Worm (Caenorhabditis elegans) whole organism, L4 larva: ENCODE data around the gene lro-1.
A peak's percentile ranks its signal among the peaks of the same experiment; 100 is the strongest.

Source experiments
- F37D6.2 ChIP-seq: sonication (generic microtip); optimal IDR thresholded peaks from 2 replicates; lab custom pipeline; 2016; ENCODE audit warnings: mild to moderate bottlenecking, missing genetic modification characterization, missing compliant biosample characterization
- F49E8.2 ChIP-seq: sonication (generic microtip); optimal IDR thresholded peaks from 2 replicates; lab custom pipeline; 2016; ENCODE audit warnings: missing compliant biosample characterization, mild to moderate bottlenecking, missing genetic modification characterization, borderline replicate concordance
- R02D3.7 ChIP-seq: fragments of 150-350 bp; sonication (generic microtip); optimal IDR thresholded peaks from 3 replicates; lab custom pipeline; 2014; ENCODE audit warnings: missing biosample characterization, missing genetic modification characterization
- T20F7.1 ChIP-seq: fragments of 200-800 bp; sonication (Bioruptor generic); optimal IDR thresholded peaks from 2 replicates; lab custom pipeline; 2018; ENCODE audit warnings: mild to moderate bottlenecking, missing genetic modification characterization, missing compliant biosample characterization
- T26A8.4 ChIP-seq: fragments of 200-800 bp; sonication (Bioruptor generic); IDR thresholded peaks from 2 replicates; pipeline ENCODE4 v1.3.6; 2022; ENCODE audit warnings: missing genetic modification characterization, missing compliant biosample characterization
- Y48G9A.11 ChIP-seq: fragments of 200-800 bp; sonication (Bioruptor generic); IDR thresholded peaks from 2 replicates; pipeline ENCODE4 v1.3.6; 2022; ENCODE audit warnings: missing genetic modification reagents, missing genetic modification characterization, missing compliant biosample characterization
- ZK337.2 ChIP-seq: fragments of 200-800 bp; sonication (Bioruptor generic); IDR thresholded peaks from 2 replicates; pipeline ENCODE4 v1.3.6; 2022; ENCODE audit warnings: missing genetic modification reagents, missing genetic modification characterization, missing compliant biosample characterization
- ZK546.5 ChIP-seq, 2 experiments: sonication (generic microtip); optimal IDR thresholded peaks; 2 replicates each; lab custom pipeline; 2017; ENCODE audit warnings: missing biosample characterization in 2 of 2, missing genetic modification characterization in 2 of 2
- aha-1 ChIP-seq: fragments of 150-350 bp; peaks from one replicate; lab custom pipeline; 2014; ENCODE audit warnings: missing biosample characterization, missing genetic modification characterization
- aly-2 ChIP-seq: sonication (generic microtip); optimal IDR thresholded peaks from 2 replicates; lab custom pipeline; 2018; ENCODE audit warnings: missing biosample characterization, missing genetic modification characterization
- ama-1 ChIP-seq: fragments of 150-350 bp; optimal IDR thresholded peaks from 2 replicates; lab custom pipeline; 2014; ENCODE audit warnings: inconsistent platforms, mixed read lengths
- arid-1 ChIP-seq: fragments of 200-800 bp; sonication (Bioruptor generic); conservative IDR thresholded peaks from 2 replicates; pipeline ENCODE4 v1.3.6; 2022; ENCODE audit warnings: missing genetic modification reagents, missing genetic modification characterization, missing compliant biosample characterization
- ceh-20 ChIP-seq: fragments of 200-800 bp; sonication (Bioruptor generic); IDR thresholded peaks from 2 replicates; pipeline ENCODE4 v1.3.6; 2022; ENCODE audit warnings: missing genetic modification reagents, missing genetic modification characterization, missing compliant biosample characterization
- daf-16 ChIP-seq, 3 experiments: sonication (generic microtip); optimal IDR thresholded peaks; 2 replicates each; lab custom pipeline; 2016 to 2017; ENCODE audit warnings: missing genetic modification characterization in 3 of 3, missing genetic modification reagents in 3 of 3, mild to moderate bottlenecking in 2 of 3, missing compliant biosample characterization in 2 of 3, missing biosample characterization in 1 of 3, moderate library complexity in 1 of 3
- egl-43 ChIP-seq: fragments of 200-800 bp; sonication (Bioruptor generic); IDR thresholded peaks from 2 replicates; pipeline ENCODE4 v1.3.6; 2022; ENCODE audit warnings: missing genetic modification reagents, missing genetic modification characterization, missing compliant biosample characterization
- fkh-10 ChIP-seq: fragments of 150-350 bp; optimal IDR thresholded peaks from 2 replicates; lab custom pipeline; 2014; ENCODE audit warnings: missing biosample characterization, missing genetic modification reagents, missing genetic modification characterization
- fos-1 ChIP-seq: fragments of 150-350 bp; optimal IDR thresholded peaks from 2 replicates; lab custom pipeline; 2014; ENCODE audit warnings: missing biosample characterization, missing genetic modification characterization
- gei-8 ChIP-seq: fragments of 200-800 bp; sonication (Bioruptor generic); optimal IDR thresholded peaks from 2 replicates; lab custom pipeline; 2018; ENCODE audit warnings: mild to moderate bottlenecking, missing genetic modification characterization, missing compliant biosample characterization
- hlh-30 ChIP-seq: sonication (generic microtip); optimal IDR thresholded peaks from 2 replicates; lab custom pipeline; 2017; ENCODE audit warnings: antibody characterized with exemption, mild to moderate bottlenecking, missing genetic modification characterization, missing compliant biosample characterization; ENCODE audit not compliant: insufficient read depth
- lim-7 ChIP-seq: fragments of 200-800 bp; sonication (Bioruptor generic); IDR thresholded peaks from 2 replicates; pipeline ENCODE4 v1.3.6; 2022; ENCODE audit warnings: missing genetic modification characterization, missing compliant biosample characterization
- lin-1 ChIP-seq: fragments of 200-800 bp; sonication (Bioruptor generic); IDR thresholded peaks from 2 replicates; pipeline ENCODE4 v1.3.6; 2022; ENCODE audit warnings: missing genetic modification reagents, missing genetic modification characterization, missing compliant biosample characterization
- lin-38 ChIP-seq: fragments of 200-800 bp; sonication (Bioruptor generic); IDR thresholded peaks from 2 replicates; pipeline ENCODE4 v1.3.6; 2022; ENCODE audit warnings: missing genetic modification reagents, missing genetic modification characterization, missing compliant biosample characterization
- madf-9 ChIP-seq: fragments of 200-800 bp; sonication (Bioruptor generic); conservative IDR thresholded peaks from 2 replicates; pipeline ENCODE4 v1.3.6; 2022; ENCODE audit warnings: missing genetic modification reagents, missing genetic modification characterization, missing compliant biosample characterization
- mep-1 ChIP-seq: fragments of 150-350 bp; sonication (generic microtip); optimal IDR thresholded peaks from 3 replicates; lab custom pipeline; 2014; ENCODE audit warnings: missing biosample characterization, missing genetic modification characterization
- mxl-2 ChIP-seq: fragments of 200-800 bp; sonication (Bioruptor generic); conservative IDR thresholded peaks from 2 replicates; pipeline ENCODE4 v1.3.6; 2022; ENCODE audit warnings: missing genetic modification reagents, missing genetic modification characterization, missing compliant biosample characterization
- nhr-10 ChIP-seq: fragments of 150-350 bp; optimal IDR thresholded peaks from 2 replicates; lab custom pipeline; 2014; ENCODE audit warnings: missing biosample characterization, missing genetic modification characterization
- nhr-42 ChIP-seq: fragments of 200-800 bp; sonication (Bioruptor generic); IDR thresholded peaks from 2 replicates; pipeline ENCODE4 v1.3.6; 2022; ENCODE audit warnings: missing genetic modification characterization, missing compliant biosample characterization
- nhr-6 ChIP-seq: fragments of 150-350 bp; optimal IDR thresholded peaks from 2 replicates; lab custom pipeline; 2014; ENCODE audit warnings: missing biosample characterization, missing genetic modification characterization
- nhr-77 ChIP-seq: fragments of 150-350 bp; optimal IDR thresholded peaks from 2 replicates; lab custom pipeline; 2014; ENCODE audit warnings: missing biosample characterization, missing genetic modification characterization
- pqm-1 ChIP-seq: sonication (generic microtip); optimal IDR thresholded peaks from 2 replicates; lab custom pipeline; 2017; ENCODE audit warnings: missing biosample characterization, missing genetic modification characterization
- sdz-12 ChIP-seq: fragments of 200-800 bp; sonication (Bioruptor generic); optimal IDR thresholded peaks from 2 replicates; lab custom pipeline; 2018; ENCODE audit warnings: mild to moderate bottlenecking, missing genetic modification characterization, missing compliant biosample characterization
- spr-3 ChIP-seq: fragments of 200-800 bp; sonication (Bioruptor generic); optimal IDR thresholded peaks from 2 replicates; lab custom pipeline; 2018; ENCODE audit warnings: mild to moderate bottlenecking, missing genetic modification characterization, missing compliant biosample characterization
- tag-97 ChIP-seq: fragments of 200-800 bp; sonication (Bioruptor generic); IDR thresholded peaks from 2 replicates; pipeline ENCODE4 v1.3.6; 2022; ENCODE audit warnings: missing genetic modification characterization, missing compliant biosample characterization
- tra-1 ChIP-seq: fragments of 200-800 bp; sonication (Bioruptor generic); IDR thresholded peaks from 2 replicates; pipeline ENCODE4 v1.3.6; 2022; ENCODE audit warnings: missing genetic modification reagents, missing genetic modification characterization, missing compliant biosample characterization
- unc-62 ChIP-seq, 3 experiments: fragments of 150-350 bp in 1 of 3; sonication (generic microtip); optimal IDR thresholded peaks in 2 of 3; peaks in 1 of 3; 1 replicate in 1 of 3; 2 replicates in 2 of 3; lab custom pipeline; 2014 to 2017; ENCODE audit warnings: missing biosample characterization in 3 of 3, missing genetic modification characterization in 3 of 3, missing genetic modification reagents in 3 of 3, missing genotype in 1 of 3
- vab-7 ChIP-seq: fragments of 200-800 bp; sonication (Bioruptor generic); IDR thresholded peaks from 2 replicates; pipeline ENCODE4 v1.3.6; 2022; ENCODE audit warnings: missing genetic modification reagents, missing genetic modification characterization, missing compliant biosample characterization
- zag-1 ChIP-seq: fragments of 150-350 bp; optimal IDR thresholded peaks from 2 replicates; lab custom pipeline; 2014; ENCODE audit warnings: missing biosample characterization, missing genetic modification characterization
- ztf-7 ChIP-seq: fragments of 150-350 bp; optimal IDR thresholded peaks from 2 replicates; lab custom pipeline; 2014; ENCODE audit warnings: missing biosample characterization, missing genetic modification characterization

lro-1 gene

DNA sequence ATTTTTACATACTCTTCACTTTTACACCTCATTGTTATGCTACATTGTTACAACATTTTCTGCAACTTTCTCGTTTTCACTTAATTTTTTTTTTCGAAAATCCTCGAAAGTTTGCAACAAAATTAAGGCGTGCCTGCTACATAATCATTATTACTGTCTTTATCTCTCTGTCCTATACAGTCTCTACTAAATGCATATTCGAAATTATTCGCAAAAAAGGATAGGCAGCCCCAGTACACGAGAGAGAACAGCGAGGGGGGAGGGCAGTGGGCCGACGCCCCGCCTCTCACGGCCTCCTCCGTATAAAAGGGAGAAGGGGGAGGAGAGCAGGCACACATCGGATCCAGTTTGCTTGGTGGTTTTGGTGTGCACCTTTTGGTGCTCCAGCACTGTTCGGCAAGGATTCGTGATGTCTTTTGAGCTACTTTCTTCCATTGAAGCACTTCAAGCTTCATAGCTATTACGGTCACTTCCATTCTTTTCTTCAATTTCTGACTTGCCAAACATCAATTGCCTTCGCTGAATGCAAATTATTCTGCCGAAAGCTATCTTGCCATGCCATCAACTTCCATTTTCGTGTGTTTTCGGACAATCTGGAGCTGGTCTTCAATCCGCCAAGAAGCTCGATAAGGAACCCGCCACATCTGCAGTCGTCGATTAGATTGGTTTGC, 19.8 kb upstream of the lro-1 start (continued):
- TF ChIP-seq lin-1 (GFP tag; lab: Robert Waterston, UW) (no peak), spr-3 (no peak), vab-7 (GFP tag; lab: Robert Waterston, UW) (no peak), nhr-10 (peak; percentile 55), ztf-7 (tag; lab: Kevin White, UChicago) (no peak), aly-2 (tag; lab: Kevin White, UChicago) (no peak), ama-1 (lab: Kevin White, UChicago) (peak; percentile 99), lin-38 (no peak), mxl-2 (0 out of 2 replicates have a peak, but pooled peaks have one; percentile 2), zag-1 (no peak), R02D3.7 (tag; lab: Kevin White, UChicago) (no peak), lim-7 (GFP tag; lab: Robert Waterston, UW) (no peak), ZK546.5 (tag; optimal IDR thresholded peaks at IDR 0.05; lab: Kevin White, UChicago) (no peak), sdz-12 (GFP tag; lab: Kevin White, UChicago) (peak; percentile 31), nhr-42 (GFP tag; lab: Robert Waterston, UW) (no peak; the same call in 1 of the 2 replicates), ZK337.2 (no peak), fkh-10 (GFP tag; lab: Kevin White, UChicago) (no peak), pqm-1 (tag; lab: Kevin White, UChicago) (no peak), F37D6.2 (tag; lab: Kevin White, UChicago) (no peak), F49E8.2 (tag; lab: Kevin White, UChicago) (no peak), Y48G9A.11 (no peak), T26A8.4 (GFP tag; lab: Robert Waterston, UW) (peak; percentile 69; the same call in 1 of the 2 replicates), gei-8 (GFP tag; lab: Kevin White, UChicago) (no peak)

DNA sequence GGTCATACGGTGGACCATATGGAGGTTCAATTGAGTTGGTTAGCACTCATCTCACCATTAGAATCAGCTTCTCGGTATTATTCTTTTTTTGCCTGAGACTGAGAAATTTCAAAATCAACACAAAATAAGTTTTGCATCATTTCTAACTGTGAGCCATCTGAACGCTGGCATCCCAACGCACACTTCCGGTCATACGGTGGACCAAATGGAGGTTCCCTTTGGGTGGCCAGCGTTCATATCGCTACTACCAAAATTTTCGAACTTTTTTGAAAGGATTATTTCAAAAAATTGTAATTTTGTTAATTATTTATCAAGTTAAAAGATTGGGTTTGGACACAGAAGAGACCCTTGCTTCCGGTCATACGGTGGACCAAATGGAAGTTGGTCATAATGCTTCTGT, 19.1 kb upstream of the lro-1 start:
- peak; percentile 22 for TF ChIP-seq aha-1
- no peak for TF ChIP-seq T26A8.4 (GFP tag; lab: Robert Waterston, UW)
- TF ChIP-seq egl-43 (GFP tag; lab: Robert Waterston, UW), result no peak
- TF ChIP-seq daf-16 (GFP tag; optimal IDR thresholded peaks at IDR 0.05; lab: Kevin White, UChicago), result no peak
- peak; percentile 53 for TF ChIP-seq daf-16 (tag; optimal IDR thresholded peaks at IDR 0.05; lab: Kevin White, UChicago)
- TF ChIP-seq, all 104 proteins: peak for 2

DNA sequence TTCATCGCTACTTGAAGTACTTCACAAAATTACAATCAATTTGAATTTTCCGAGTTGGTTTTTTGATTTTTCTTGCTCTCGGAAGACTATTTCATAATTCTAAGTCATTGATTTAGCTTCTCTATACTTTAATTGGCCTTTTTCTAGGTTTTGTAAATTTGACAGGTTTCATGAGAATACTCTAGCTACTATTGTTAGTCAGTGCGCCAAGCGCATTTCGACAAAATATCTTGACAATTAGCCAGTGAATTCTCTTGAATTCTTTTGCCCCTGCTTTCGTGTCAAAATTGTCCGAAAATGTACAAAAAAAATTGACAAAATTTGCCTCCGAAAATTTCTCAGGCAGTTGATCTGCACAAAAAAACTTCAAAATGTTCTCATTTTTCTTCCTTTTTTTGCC, 18.7 kb upstream of the lro-1 start:
- TF ChIP-seq ama-1 (lab: Kevin White, UChicago) (peak; percentile 57), egl-43 (GFP tag; lab: Robert Waterston, UW) (no peak), nhr-6 (tag; lab: Kevin White, UChicago) (peak; percentile 8), madf-9 (0 out of 2 replicates have a peak, but pooled peaks have one; percentile 18), unc-62 (GFP tag; optimal IDR thresholded peaks at IDR 0.05 in 1 of 2; lab: Kevin White, UChicago) (peak in 1 of 2 experiments; percentile 59), unc-62 (tag; optimal IDR thresholded peaks at IDR 0.05; lab: Kevin White, UChicago) (no peak), hlh-30 (peak; percentile 4), arid-1 (GFP tag; lab: Robert Waterston, UW) (0 out of 2 replicates have a peak, but pooled peaks have one; percentile 18), tag-97 (GFP tag; lab: Robert Waterston, UW) (no peak)

DNA sequence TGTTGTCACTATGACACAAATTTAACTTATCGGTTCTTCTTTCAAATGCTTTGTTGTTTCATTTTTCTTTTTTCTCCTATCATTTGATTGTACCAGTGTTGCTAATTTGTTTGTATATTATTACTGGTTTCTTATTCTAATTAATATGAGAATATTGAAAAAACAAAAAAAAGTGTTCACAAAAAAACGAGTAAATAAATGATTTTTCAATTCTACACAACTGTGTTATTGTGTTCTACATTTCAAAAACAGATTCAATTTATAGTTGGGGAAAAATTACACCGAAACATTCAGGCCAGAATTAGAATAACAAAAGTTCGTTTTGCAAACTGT, 18.4 kb upstream of the lro-1 start:
- TF ChIP-seq tra-1 (GFP tag; lab: Robert Waterston, UW), result 0 out of 2 replicates have a peak, but pooled peaks have one; percentile 33
- TF ChIP-seq ceh-20, result no peak
- TF ChIP-seq mep-1, result peak; percentile 77
- TF ChIP-seq T20F7.1 (GFP tag; lab: Kevin White, UChicago), result peak; percentile 47
- peak; percentile 95 for TF ChIP-seq aha-1
- TF ChIP-seq fos-1, result peak; percentile 10
- TF ChIP-seq nhr-42 (GFP tag; lab: Robert Waterston, UW), result no peak
- peak; percentile 87 for TF ChIP-seq nhr-77
- TF ChIP-seq, all 104 proteins: peak for 6
